Fruit fly (Drosophila melanogaster) whole organism, embryonic: ENCODE measurements around the gene cdi.
A peak's percentile ranks its signal among the peaks of the same experiment; 100 is the strongest.

Experiments used
- CG10366 ChIP-seq: fragments of 200-800 bp; sonication (Bioruptor generic); IDR thresholded peaks from 2 replicates; pipeline ENCODE4 v1.3.6; 2022; ENCODE audit warnings: missing biosample characterization, missing genetic modification characterization
- CG11696 ChIP-seq: fragments of 200-800 bp; sonication (Bioruptor generic); IDR thresholded peaks from 2 replicates; pipeline ENCODE4 v1.3.6; 2022; ENCODE audit warnings: missing biosample characterization, missing genetic modification characterization
- CG11723 ChIP-seq: fragments of 200-800 bp; sonication (Bioruptor generic); optimal IDR thresholded peaks from 2 replicates; lab custom pipeline; 2017; ENCODE audit warnings: missing biosample characterization, mild to moderate bottlenecking, missing genetic modification characterization
- CG13775 ChIP-seq: fragments of 200-800 bp; sonication (Bioruptor generic); optimal IDR thresholded peaks from 3 replicates; lab custom pipeline; 2017; ENCODE audit warnings: missing biosample characterization, mild to moderate bottlenecking, missing genetic modification characterization
- CG17359 ChIP-seq: fragments of 200-800 bp; sonication (Bioruptor generic); optimal IDR thresholded peaks from 3 replicates; lab custom pipeline; 2018; ENCODE audit warnings: missing biosample characterization, mild to moderate bottlenecking, missing genetic modification characterization, moderate library complexity
- CG18011 ChIP-seq: fragments of 200-800 bp; sonication (Bioruptor generic); optimal IDR thresholded peaks from 2 replicates; lab custom pipeline; 2017; ENCODE audit warnings: missing biosample characterization, missing genetic modification characterization, mild to moderate bottlenecking, moderate library complexity, missing genotype
- CG2678 ChIP-seq: fragments of 200-800 bp; sonication (Bioruptor generic); optimal IDR thresholded peaks from 3 replicates; lab custom pipeline; 2019; ENCODE audit warnings: missing biosample characterization, mild to moderate bottlenecking, missing genetic modification characterization, moderate library complexity
- CG31365 ChIP-seq: fragments of 200-800 bp; sonication (Bioruptor generic); optimal IDR thresholded peaks from 2 replicates; lab custom pipeline; 2018; ENCODE audit warnings: missing biosample characterization, mild to moderate bottlenecking, missing genetic modification characterization
- CG32772 ChIP-seq: fragments of 200-800 bp; sonication (Bioruptor generic); IDR thresholded peaks from 2 replicates; pipeline ENCODE4 v1.3.6; 2022; ENCODE audit warnings: missing biosample characterization, missing genetic modification characterization
- CG4360 ChIP-seq: fragments of 200-800 bp; sonication (Bioruptor generic); IDR thresholded peaks from 2 replicates; pipeline ENCODE4 v1.3.6; 2022; ENCODE audit warnings: missing biosample characterization, missing genetic modification characterization
- CG7372 ChIP-seq: fragments of 200-800 bp; sonication (Bioruptor generic); IDR thresholded peaks from 2 replicates; pipeline ENCODE4 v1.3.6; 2022; ENCODE audit warnings: missing biosample characterization, missing genetic modification characterization
- CG8388 ChIP-seq: fragments of 200-800 bp; sonication (Bioruptor generic); optimal IDR thresholded peaks from 2 replicates; lab custom pipeline; 2019; ENCODE audit warnings: missing biosample characterization, mild to moderate bottlenecking, missing genetic modification characterization, moderate library complexity
- CG9437 ChIP-seq: fragments of 200-800 bp; sonication (Bioruptor generic); optimal IDR thresholded peaks from 2 replicates; lab custom pipeline; 2018; ENCODE audit warnings: missing biosample characterization, mild to moderate bottlenecking, missing genetic modification characterization
- Deaf1 ChIP-seq: fragments of 200-800 bp; optimal IDR thresholded peaks from 3 replicates; lab custom pipeline; 2019; ENCODE audit warnings: missing biosample characterization, mild to moderate bottlenecking, missing genetic modification characterization, moderate library complexity
- Dip3 ChIP-seq: fragments of 200-800 bp; sonication (Bioruptor generic); optimal IDR thresholded peaks from 3 replicates; lab custom pipeline; 2016; ENCODE audit warnings: missing biosample characterization, missing genetic modification characterization
- Dref ChIP-seq: fragments of 200-800 bp; sonication (Bioruptor generic); IDR thresholded peaks from 2 replicates; pipeline ENCODE4 v1.3.6; 2022; ENCODE audit warnings: missing biosample characterization, missing genetic modification characterization
- E2f2 ChIP-seq: fragments of 200-800 bp; sonication (Bioruptor generic); IDR thresholded peaks from 2 replicates; pipeline ENCODE4 v1.3.6; 2022; ENCODE audit warnings: missing biosample characterization, missing genetic modification characterization
- GATAe ChIP-seq: fragments of 200-800 bp; sonication (Bioruptor generic); conservative IDR thresholded peaks from 2 replicates; pipeline ENCODE4 v1.3.6; 2022; ENCODE audit warnings: missing biosample characterization, missing genetic modification characterization
- Hr3 ChIP-seq: fragments of 200-800 bp; sonication (Bioruptor generic); optimal IDR thresholded peaks from 3 replicates; lab custom pipeline; 2016; ENCODE audit warnings: missing biosample characterization, missing genetic modification characterization
- Hsf ChIP-seq: fragments of 200-800 bp; sonication (Bioruptor generic); optimal IDR thresholded peaks from 3 replicates; lab custom pipeline; 2016; ENCODE audit warnings: missing biosample characterization, missing genetic modification characterization
- Lpt ChIP-seq: fragments of >200 bp; optimal IDR thresholded peaks from 2 replicates; lab custom pipeline; 2018; ENCODE audit warnings: missing biosample characterization, missing genetic modification characterization
- Opbp ChIP-seq: fragments of 200-800 bp; sonication (Bioruptor generic); IDR thresholded peaks from 3 replicates; pipeline ENCODE4 v1.3.6; 2022; ENCODE audit warnings: missing biosample characterization, missing genetic modification characterization; ENCODE audit not compliant: partially characterized antibody
- Tbp ChIP-seq: fragments of >200 bp; optimal IDR thresholded peaks from 2 replicates; lab custom pipeline; 2018; ENCODE audit warnings: missing biosample characterization, missing genetic modification characterization
- Xrp1 ChIP-seq: fragments of 200-800 bp; sonication (Bioruptor generic); IDR thresholded peaks from 2 replicates; pipeline ENCODE4 v1.3.6; 2022; ENCODE audit warnings: missing biosample characterization, missing genetic modification characterization
- chn ChIP-seq: fragments of 200-800 bp; sonication (Bioruptor generic); optimal IDR thresholded peaks from 2 replicates; lab custom pipeline; 2016; ENCODE audit warnings: missing biosample characterization, missing genetic modification characterization
- croc ChIP-seq: fragments of 200-800 bp; sonication (Bioruptor generic); conservative IDR thresholded peaks from 3 replicates; pipeline ENCODE4 v1.3.6; 2022; ENCODE audit warnings: missing biosample characterization, missing genetic modification characterization
- dysf ChIP-seq: fragments of 200-800 bp; sonication (Bioruptor generic); IDR thresholded peaks from 3 replicates; pipeline ENCODE4 v1.3.6; 2022; ENCODE audit warnings: missing biosample characterization, missing genetic modification characterization
- emc ChIP-seq: fragments of 200-800 bp; sonication (Bioruptor generic); optimal IDR thresholded peaks from 2 replicates; lab custom pipeline; 2016; ENCODE audit warnings: missing biosample characterization, missing genetic modification characterization
- fd102C ChIP-seq: fragments of 200-800 bp; sonication (Bioruptor generic); optimal IDR thresholded peaks from 2 replicates; lab custom pipeline; 2018; ENCODE audit warnings: missing biosample characterization, mild to moderate bottlenecking, missing genetic modification characterization, moderate library complexity
- fru ChIP-seq: fragments of >200 bp; optimal IDR thresholded peaks from 2 replicates; lab custom pipeline; 2017
- gcm2 ChIP-seq: fragments of 200-800 bp; sonication (Bioruptor generic); optimal IDR thresholded peaks from 2 replicates; lab custom pipeline; 2016; ENCODE audit warnings: missing biosample characterization, missing genetic modification characterization
- gfzf ChIP-seq: fragments of 200-800 bp; sonication (Bioruptor generic); optimal IDR thresholded peaks from 2 replicates; lab custom pipeline; 2016; ENCODE audit warnings: missing biosample characterization, mild to moderate bottlenecking, missing genetic modification characterization, moderate library complexity
- hkb ChIP-seq, 2 experiments: fragments of 200-800 bp in 1 of 2; fragments of >200 bp in 1 of 2; sonication (Bioruptor generic) in 1 of 2; IDR thresholded peaks in 1 of 2; optimal IDR thresholded peaks in 1 of 2; 2 replicates each; pipeline versions ENCODE4 v1.3.6 to Lab custom; 2017 to 2022; ENCODE audit warnings: missing biosample characterization in 1 of 2, missing genetic modification characterization in 1 of 2
- nerfin-1 ChIP-seq: fragments of 200-800 bp; sonication (Bioruptor generic); optimal IDR thresholded peaks from 3 replicates; lab custom pipeline; 2019; ENCODE audit warnings: missing biosample characterization, mild to moderate bottlenecking, missing genetic modification characterization, moderate library complexity
- nmo ChIP-seq: fragments of 200-800 bp; sonication (Bioruptor generic); optimal IDR thresholded peaks from 2 replicates; lab custom pipeline; 2018; ENCODE audit warnings: missing biosample characterization, mild to moderate bottlenecking, missing genetic modification characterization, moderate library complexity
- nom ChIP-seq: fragments of 200-800 bp; sonication (Bioruptor generic); optimal IDR thresholded peaks from 2 replicates; lab custom pipeline; 2017; ENCODE audit warnings: missing biosample characterization, missing genetic modification characterization, mild to moderate bottlenecking, moderate library complexity, missing genetic modification reagents
- onecut ChIP-seq: fragments of 200-800 bp; sonication (Bioruptor generic); IDR thresholded peaks from 2 replicates; pipeline ENCODE4 v1.3.6; 2022; ENCODE audit warnings: missing biosample characterization, missing genetic modification characterization
- pan ChIP-seq, 4 experiments: fragments of >200 bp in 3 of 4; fragments of 200-800 bp in 1 of 4; sonication (Bioruptor generic) in 1 of 4; optimal IDR thresholded peaks in 3 of 4; IDR thresholded peaks in 1 of 4; 2 replicates each; pipeline versions ENCODE4 v1.3.6 to Lab custom; 2017 to 2022; ENCODE audit warnings: missing biosample characterization in 2 of 4, missing genetic modification characterization in 2 of 4, mixed read lengths in 1 of 4
- pfk ChIP-seq: fragments of 200-800 bp; sonication (Bioruptor generic); optimal IDR thresholded peaks from 2 replicates; lab custom pipeline; 2018; ENCODE audit warnings: missing biosample characterization, mild to moderate bottlenecking, missing genetic modification characterization, moderate library complexity
- pita ChIP-seq: fragments of 200-800 bp; sonication (Bioruptor generic); optimal IDR thresholded peaks from 2 replicates; lab custom pipeline; 2017; ENCODE audit warnings: missing biosample characterization, mild to moderate bottlenecking, missing genetic modification characterization
- ranshi ChIP-seq: fragments of 200-800 bp; sonication (Bioruptor generic); IDR thresholded peaks from 2 replicates; pipeline ENCODE4 v1.3.6; 2022; ENCODE audit warnings: missing biosample characterization, missing genetic modification characterization
- repo ChIP-seq: fragments of 200-800 bp; sonication (Bioruptor generic); optimal IDR thresholded peaks from 2 replicates; lab custom pipeline; 2016; ENCODE audit warnings: missing biosample characterization, missing genetic modification characterization
- sd ChIP-seq: fragments of 200-800 bp; sonication (Bioruptor generic); optimal IDR thresholded peaks from 3 replicates; lab custom pipeline; 2018; ENCODE audit warnings: missing biosample characterization, mild to moderate bottlenecking, missing genetic modification characterization, moderate library complexity
- sisA ChIP-seq: fragments of 200-800 bp; sonication (Bioruptor generic); IDR thresholded peaks from 2 replicates; pipeline ENCODE4 v1.3.6; 2022; ENCODE audit warnings: missing biosample characterization, missing genetic modification characterization
- sna ChIP-seq: fragments of 200-800 bp; sonication (Bioruptor generic); IDR thresholded peaks from 2 replicates; pipeline ENCODE4 v1.3.6; 2022; ENCODE audit warnings: missing biosample characterization, missing genetic modification characterization; ENCODE audit not compliant: partially characterized antibody
- stwl ChIP-seq: fragments of 200-800 bp; sonication (Bioruptor generic); optimal IDR thresholded peaks from 3 replicates; lab custom pipeline; 2018; ENCODE audit warnings: missing biosample characterization, mild to moderate bottlenecking, missing genetic modification characterization, moderate library complexity
- tio ChIP-seq: fragments of 200-800 bp; sonication (Bioruptor generic); optimal IDR thresholded peaks from 2 replicates; lab custom pipeline; 2017; ENCODE audit warnings: missing biosample characterization, missing genetic modification characterization, inconsistent platforms
- tna ChIP-seq: fragments of 200-800 bp; sonication (Bioruptor generic); IDR thresholded peaks from 2 replicates; pipeline ENCODE4 v1.3.6; 2022; ENCODE audit warnings: missing biosample characterization, missing genetic modification characterization; ENCODE audit not compliant: partially characterized antibody
- wdn ChIP-seq: fragments of 200-800 bp; sonication (Bioruptor generic); IDR thresholded peaks from 2 replicates; pipeline ENCODE4 v1.3.6; 2022; ENCODE audit warnings: missing biosample characterization, missing genetic modification characterization
- zen ChIP-seq: fragments of 200-800 bp; sonication (Bioruptor generic); optimal IDR thresholded peaks from 3 replicates; lab custom pipeline; 2018; ENCODE audit warnings: missing biosample characterization, mild to moderate bottlenecking, missing genetic modification characterization, moderate library complexity

cdi gene

DNA sequence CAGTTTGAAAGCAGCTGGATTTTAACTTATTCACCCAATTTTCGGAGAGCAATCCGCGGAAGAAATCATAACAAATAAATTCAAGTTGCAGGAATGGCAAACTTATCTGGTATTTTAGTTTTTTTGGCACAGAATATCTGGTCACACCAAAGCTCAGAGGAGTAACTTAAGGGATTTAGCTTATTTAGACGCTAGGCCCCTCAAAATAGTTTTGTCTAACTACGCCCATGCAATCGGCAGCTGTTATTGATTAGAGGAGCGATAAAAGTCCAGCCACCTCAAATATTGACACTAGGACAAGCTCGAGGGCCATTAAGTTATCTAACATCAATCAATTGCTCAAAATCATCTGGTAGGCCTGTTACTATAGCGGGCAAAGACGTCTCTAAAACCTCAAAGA lies 65.3 kb downstream of the cdi start, which contains the start of the genes GatA and P5cr (continued):
- TF ChIP-seq nmo (GFP tag; lab: Kevin White, UChicago) (peak; percentile 40), wdn (peak; percentile 78), ranshi (GFP tag; lab: Robert Waterston, UW) (peak; percentile 80), sisA (GFP tag; lab: Robert Waterston, UW) (peak; percentile 66), tna (GFP tag; lab: Robert Waterston, UW) (no peak), nom (GFP tag; lab: Kevin White, UChicago) (peak; percentile 69), fru (lab: Kevin White, UChicago) (no peak), dysf (GFP tag; lab: Robert Waterston, UW) (peak; percentile 91), Xrp1 (peak; percentile 60), CG9437 (GFP tag; lab: Kevin White, UChicago) (peak; percentile 35), CG11723 (GFP tag; lab: Kevin White, UChicago) (peak; percentile 57), emc (GFP tag; lab: Kevin White, UChicago) (peak; percentile 77), CG10366 (GFP tag; lab: Robert Waterston, UW) (peak; percentile 86), Hsf (GFP tag; lab: Kevin White, UChicago) (peak; percentile 88), gfzf (GFP tag; lab: Kevin White, UChicago) (peak; percentile 73), Deaf1 (peak; percentile 31), CG18011 (GFP tag; lab: Kevin White, UChicago) (peak; percentile 70), repo (peak; percentile 71), Dip3 (GFP tag; lab: Kevin White, UChicago) (peak; percentile 86), stwl (tag; lab: Kevin White, UChicago) (no peak), sd (peak; percentile 74), tio (no peak), pfk (GFP tag; lab: Kevin White, UChicago) (no peak), CG2678 (tag; lab: Kevin White, UChicago) (peak; percentile 81), pan (optimal IDR thresholded peaks at IDR 0.05; lab: Kevin White, UChicago) (no peak), pan (GFP tag; optimal IDR thresholded peaks at IDR 0.05 in 1 of 2, IDR thresholded peaks at IDR 0.05 in 1 of 2) (peak in 1 of 2 experiments; percentile 82), Tbp (GFP tag; lab: Kevin White, UChicago) (no peak), CG31365 (tag; lab: Kevin White, UChicago) (peak; percentile 47), pita (GFP tag; lab: Kevin White, UChicago) (no peak), CG13775 (GFP tag; lab: Kevin White, UChicago) (peak; percentile 56), CG8388 (peak; percentile 32), sna (GFP tag; lab: Robert Waterston, UW) (no peak), nerfin-1 (tag; lab: Kevin White, UChicago) (peak; percentile 23), CG4360 (GFP tag; lab: Robert Waterston, UW) (no peak), CG11696 (GFP tag; lab: Robert Waterston, UW) (0 out of 2 replicates have a peak, but pooled peaks have one; percentile 32), GATAe (GFP tag; lab: Robert Waterston, UW) (no peak; the same call in 1 of the 2 replicates), fd102C (GFP tag; lab: Kevin White, UChicago) (no peak), Opbp (GFP tag; lab: Robert Waterston, UW) (no peak), hkb (optimal IDR thresholded peaks at IDR 0.05; lab: Kevin White, UChicago) (no peak), hkb (GFP tag; IDR thresholded peaks at IDR 0.05; lab: Robert Waterston, UW) (peak; percentile 69), CG32772 (GFP tag; lab: Robert Waterston, UW) (peak; percentile 73), croc (GFP tag; lab: Robert Waterston, UW) (no peak), Lpt (GFP tag; lab: Kevin White, UChicago) (no peak), chn (GFP tag; lab: Kevin White, UChicago) (peak; percentile 84), Hr3 (GFP tag; lab: Kevin White, UChicago) (peak; percentile 72), zen (no peak), CG7372 (GFP tag; lab: Robert Waterston, UW) (peak; percentile 71), gcm2 (GFP tag; lab: Kevin White, UChicago) (peak; percentile 62), CG17359 (tag; lab: Kevin White, UChicago) (peak; percentile 76), Dref (peak; percentile 47), E2f2 (peak; percentile 61), onecut (GFP tag; lab: Robert Waterston, UW) (peak; percentile 96)
